Worm (Caenorhabditis elegans) whole organism, young adult: ENCODE data around the gene ZK697.14.

ENCODE experiments used
- B0035.1 ChIP-seq: sonication (generic microtip); optimal IDR thresholded peaks from 2 replicates; lab custom pipeline; 2016; ENCODE audit warnings: missing genetic modification characterization, mild to moderate bottlenecking, missing compliant biosample characterization, missing genotype, missing genetic modification reagents
- C06A6.2 ChIP-seq: fragments of 200-800 bp; sonication (Bioruptor generic); conservative IDR thresholded peaks from 2 replicates; pipeline ENCODE4 v1.3.6; 2022; ENCODE audit warnings: missing genetic modification characterization, missing compliant biosample characterization
- C17E4.6 ChIP-seq: fragments of 200-800 bp; sonication (Bioruptor generic); IDR thresholded peaks from 2 replicates; pipeline ENCODE4 v1.3.6; 2022; ENCODE audit warnings: missing genetic modification reagents, missing genetic modification characterization, missing compliant biosample characterization
- F22D6.2 ChIP-seq: sonication (generic microtip); optimal IDR thresholded peaks from 2 replicates; lab custom pipeline; 2016; ENCODE audit warnings: mild to moderate bottlenecking, missing genetic modification characterization, missing compliant biosample characterization
- F23B12.7 ChIP-seq: sonication (generic microtip); optimal IDR thresholded peaks from 2 replicates; lab custom pipeline; 2017; ENCODE audit warnings: missing genetic modification characterization, mild to moderate bottlenecking, missing compliant biosample characterization, antibody characterized with exemption, moderate library complexity; ENCODE audit not compliant: insufficient read depth
- F33H1.4 ChIP-seq: fragments of 200-800 bp; sonication (Bioruptor generic); IDR thresholded peaks from 2 replicates; pipeline ENCODE4 v1.3.6; 2022; ENCODE audit warnings: missing genetic modification reagents, missing genetic modification characterization, missing compliant biosample characterization
- F55B11.4 ChIP-seq: sonication (generic microtip); optimal IDR thresholded peaks from 2 replicates; lab custom pipeline; 2016; ENCODE audit warnings: missing compliant biosample characterization, missing genetic modification characterization, borderline replicate concordance; ENCODE audit not compliant: insufficient read depth
- F57C9.4 ChIP-seq: sonication (generic microtip); optimal IDR thresholded peaks from 2 replicates; lab custom pipeline; 2017; ENCODE audit warnings: mild to moderate bottlenecking, missing genetic modification characterization, missing compliant biosample characterization
- K12H6.12 ChIP-seq: fragments of 200-800 bp; sonication (Bioruptor generic); optimal IDR thresholded peaks from 2 replicates; lab custom pipeline; 2018; ENCODE audit warnings: mild to moderate bottlenecking, missing genetic modification characterization, missing compliant biosample characterization
- Y53G8AR.9 ChIP-seq: fragments of 200-800 bp; sonication (Bioruptor generic); conservative IDR thresholded peaks from 2 replicates; pipeline ENCODE4 v1.3.6; 2022; ENCODE audit warnings: missing genetic modification reagents, missing genetic modification characterization, missing compliant biosample characterization
- Y67H2A.10 ChIP-seq: fragments of 200-800 bp; sonication (Bioruptor generic); conservative IDR thresholded peaks from 2 replicates; pipeline ENCODE4 v1.3.6; 2022; ENCODE audit warnings: missing genetic modification reagents, missing genetic modification characterization, missing compliant biosample characterization
- Y95B8A.8 ChIP-seq: fragments of 200-800 bp; sonication (Bioruptor generic); IDR thresholded peaks from 2 replicates; pipeline ENCODE4 v1.3.6; 2022; ENCODE audit warnings: missing genetic modification reagents, missing genetic modification characterization, missing compliant biosample characterization
- akir-1 ChIP-seq: fragments of 200-800 bp; sonication (Bioruptor generic); optimal IDR thresholded peaks from 2 replicates; lab custom pipeline; 2018; ENCODE audit warnings: mild to moderate bottlenecking, missing genetic modification characterization, moderate library complexity, missing compliant biosample characterization
- aptf-2 ChIP-seq: fragments of 200-800 bp; sonication (Bioruptor generic); conservative IDR thresholded peaks from 2 replicates; pipeline ENCODE4 v1.3.6; 2022; ENCODE audit warnings: missing genetic modification reagents, missing genetic modification characterization, missing compliant biosample characterization
- athp-1 ChIP-seq: sonication (generic microtip); optimal IDR thresholded peaks from 2 replicates; lab custom pipeline; 2017; ENCODE audit warnings: mild to moderate bottlenecking, missing genetic modification characterization, missing compliant biosample characterization
- attf-5 ChIP-seq: fragments of 200-800 bp; sonication (Bioruptor generic); optimal IDR thresholded peaks from 2 replicates; lab custom pipeline; 2018; ENCODE audit warnings: mild to moderate bottlenecking, missing genetic modification characterization, missing compliant biosample characterization
- attf-6 ChIP-seq: fragments of 200-800 bp; sonication (Bioruptor generic); IDR thresholded peaks from 2 replicates; pipeline ENCODE4 v1.3.6; 2022; ENCODE audit warnings: missing genetic modification reagents, missing genetic modification characterization, missing compliant biosample characterization
- bed-2 ChIP-seq: fragments of 200-800 bp; sonication (Bioruptor generic); IDR thresholded peaks from 2 replicates; pipeline ENCODE4 v1.3.6; 2022; ENCODE audit warnings: missing genetic modification reagents, missing genetic modification characterization, missing compliant biosample characterization
- cebp-2 ChIP-seq: fragments of 200-800 bp; sonication (Bioruptor generic); IDR thresholded peaks from 2 replicates; pipeline ENCODE4 v1.3.6; 2022; ENCODE audit warnings: missing genetic modification characterization, missing compliant biosample characterization
- ceh-100 ChIP-seq: fragments of 200-800 bp; sonication (Bioruptor generic); IDR thresholded peaks from 2 replicates; pipeline ENCODE4 v1.3.6; 2022; ENCODE audit warnings: missing genetic modification reagents, missing genetic modification characterization, missing compliant biosample characterization
- ceh-79 ChIP-seq: sonication (generic microtip); optimal IDR thresholded peaks from 2 replicates; lab custom pipeline; 2017; ENCODE audit warnings: mild to moderate bottlenecking, missing genetic modification characterization, missing compliant biosample characterization
- chd-7 ChIP-seq: sonication (generic microtip); optimal IDR thresholded peaks from 2 replicates; lab custom pipeline; 2016; ENCODE audit warnings: mild to moderate bottlenecking, missing genetic modification characterization, moderate library complexity, missing compliant biosample characterization
- dpff-1 ChIP-seq: sonication (generic microtip); optimal IDR thresholded peaks from 2 replicates; lab custom pipeline; 2017; ENCODE audit warnings: mild to moderate bottlenecking, missing genetic modification characterization, missing compliant biosample characterization
- dpl-1 ChIP-seq: fragments of 150-350 bp; optimal IDR thresholded peaks from 2 replicates; lab custom pipeline; 2014; ENCODE audit warnings: missing biosample characterization, missing genetic modification reagents, missing genetic modification characterization
- efl-1 ChIP-seq: fragments of 150-350 bp; optimal IDR thresholded peaks from 2 replicates; lab custom pipeline; 2014; ENCODE audit warnings: missing biosample characterization, missing genetic modification reagents, missing genetic modification characterization
- ekl-4 ChIP-seq: fragments of 200-800 bp; sonication (Bioruptor generic); IDR thresholded peaks from 2 replicates; pipeline ENCODE4 v1.3.6; 2022; ENCODE audit warnings: missing genetic modification reagents, missing genetic modification characterization, missing compliant biosample characterization
- ets-4 ChIP-seq: fragments of 200-800 bp; sonication (Bioruptor generic); optimal IDR thresholded peaks from 2 replicates; lab custom pipeline; 2018; ENCODE audit warnings: mild to moderate bottlenecking, missing genetic modification characterization, missing compliant biosample characterization
- fkh-3 ChIP-seq: sonication (generic microtip); optimal IDR thresholded peaks from 2 replicates; lab custom pipeline; 2016; ENCODE audit warnings: mild to moderate bottlenecking, missing genetic modification characterization, missing compliant biosample characterization
- hlh-26 ChIP-seq: fragments of 200-800 bp; sonication (Bioruptor generic); conservative IDR thresholded peaks from 2 replicates; pipeline ENCODE4 v1.3.6; 2022; ENCODE audit warnings: missing genetic modification reagents, missing genetic modification characterization, missing compliant biosample characterization
- hmg-1.2 ChIP-seq: fragments of 200-800 bp; sonication (Bioruptor generic); IDR thresholded peaks from 2 replicates; pipeline ENCODE4 v1.3.6; 2022; ENCODE audit warnings: missing genetic modification reagents, missing genetic modification characterization, missing compliant biosample characterization
- hsf-1 ChIP-seq: fragments of 200-800 bp; sonication (Bioruptor generic); IDR thresholded peaks from 2 replicates; pipeline ENCODE4 v1.3.6; 2022; ENCODE audit warnings: missing genetic modification reagents, missing genetic modification characterization, missing compliant biosample characterization
- lin-40 ChIP-seq: sonication (generic microtip); optimal IDR thresholded peaks from 2 replicates; lab custom pipeline; 2016; ENCODE audit warnings: missing genetic modification characterization, mild to moderate bottlenecking, missing compliant biosample characterization, missing genotype, missing genetic modification reagents
- nfya-2 ChIP-seq: fragments of 200-800 bp; sonication (Bioruptor generic); IDR thresholded peaks from 2 replicates; pipeline ENCODE4 v1.3.6; 2022; ENCODE audit warnings: missing genetic modification reagents, missing genetic modification characterization, missing compliant biosample characterization
- nfyb-1 ChIP-seq: fragments of 200-800 bp; sonication (Bioruptor generic); IDR thresholded peaks from 2 replicates; pipeline ENCODE4 v1.3.6; 2022; ENCODE audit warnings: missing genetic modification reagents, missing genetic modification characterization, missing compliant biosample characterization
- nhr-179 ChIP-seq: sonication (generic microtip); optimal IDR thresholded peaks from 2 replicates; lab custom pipeline; 2016; ENCODE audit warnings: mild to moderate bottlenecking, missing genetic modification characterization, missing compliant biosample characterization
- pbrm-1 ChIP-seq: fragments of 200-800 bp; sonication (Bioruptor generic); IDR thresholded peaks from 2 replicates; pipeline ENCODE4 v1.3.6; 2022; ENCODE audit warnings: missing genetic modification reagents, missing genetic modification characterization, missing compliant biosample characterization
- repo-1 ChIP-seq: sonication (generic microtip); optimal IDR thresholded peaks from 2 replicates; lab custom pipeline; 2017; ENCODE audit warnings: mild to moderate bottlenecking, missing genetic modification characterization, missing compliant biosample characterization
- rpc-1 ChIP-seq, 2 experiments: fragments of 150-350 bp in 1 of 2; sonication (generic microtip) in 1 of 2; optimal IDR thresholded peaks; 2 replicates each; lab custom pipeline; 2014 to 2018; ENCODE audit warnings: missing biosample characterization in 1 of 2, missing genetic modification characterization in 1 of 2, missing genetic modification reagents in 1 of 2, missing genotype in 1 of 2
- snpc-3.4 ChIP-seq: sonication (generic microtip); optimal IDR thresholded peaks from 2 replicates; lab custom pipeline; 2017; ENCODE audit warnings: missing genetic modification characterization, mild to moderate bottlenecking, missing compliant biosample characterization, antibody characterized with exemption, moderate library complexity, missing genotype, missing genetic modification reagents
- snpc-4 ChIP-seq, 5 experiments: fragments of 150-350 bp in 1 of 5; sonication (generic microtip) in 4 of 5; optimal IDR thresholded peaks; 2 replicates each; lab custom pipeline; 2014 to 2018; ENCODE audit warnings: missing genetic modification characterization in 5 of 5, missing biosample characterization in 3 of 5, antibody characterized with exemption in 2 of 5, mild to moderate bottlenecking in 2 of 5, missing compliant biosample characterization in 2 of 5, missing genotype in 2 of 5, moderate library complexity in 2 of 5, missing genetic modification reagents in 1 of 5
- somi-1 ChIP-seq: fragments of 200-800 bp; sonication (Bioruptor generic); optimal IDR thresholded peaks from 2 replicates; lab custom pipeline; 2018; ENCODE audit warnings: mild to moderate bottlenecking, missing genetic modification characterization, missing compliant biosample characterization
- sptf-2 ChIP-seq: fragments of 200-800 bp; sonication (Bioruptor generic); optimal IDR thresholded peaks from 2 replicates; lab custom pipeline; 2018; ENCODE audit warnings: mild to moderate bottlenecking, missing genetic modification characterization, missing compliant biosample characterization
- tbp1 ChIP-seq: fragments of 200-800 bp; sonication (Bioruptor generic); optimal IDR thresholded peaks from 2 replicates; lab custom pipeline; 2018; ENCODE audit warnings: mild to moderate bottlenecking, missing genetic modification characterization, missing compliant biosample characterization
- tlf-1 ChIP-seq: fragments of 200-800 bp; sonication (Bioruptor generic); optimal IDR thresholded peaks from 2 replicates; lab custom pipeline; 2018; ENCODE audit warnings: mild to moderate bottlenecking, missing genetic modification characterization, missing compliant biosample characterization
- zfh-2 ChIP-seq: fragments of 200-800 bp; sonication (Bioruptor generic); conservative IDR thresholded peaks from 2 replicates; pipeline ENCODE4 v1.3.6; 2022; ENCODE audit warnings: missing genetic modification reagents, missing genetic modification characterization, missing compliant biosample characterization
- ztf-18 ChIP-seq: sonication (generic microtip); optimal IDR thresholded peaks from 2 replicates; lab custom pipeline; 2016; ENCODE audit warnings: missing genotype, mild to moderate bottlenecking, missing genetic modification characterization, missing compliant biosample characterization

ZK697.14 gene

DNA sequence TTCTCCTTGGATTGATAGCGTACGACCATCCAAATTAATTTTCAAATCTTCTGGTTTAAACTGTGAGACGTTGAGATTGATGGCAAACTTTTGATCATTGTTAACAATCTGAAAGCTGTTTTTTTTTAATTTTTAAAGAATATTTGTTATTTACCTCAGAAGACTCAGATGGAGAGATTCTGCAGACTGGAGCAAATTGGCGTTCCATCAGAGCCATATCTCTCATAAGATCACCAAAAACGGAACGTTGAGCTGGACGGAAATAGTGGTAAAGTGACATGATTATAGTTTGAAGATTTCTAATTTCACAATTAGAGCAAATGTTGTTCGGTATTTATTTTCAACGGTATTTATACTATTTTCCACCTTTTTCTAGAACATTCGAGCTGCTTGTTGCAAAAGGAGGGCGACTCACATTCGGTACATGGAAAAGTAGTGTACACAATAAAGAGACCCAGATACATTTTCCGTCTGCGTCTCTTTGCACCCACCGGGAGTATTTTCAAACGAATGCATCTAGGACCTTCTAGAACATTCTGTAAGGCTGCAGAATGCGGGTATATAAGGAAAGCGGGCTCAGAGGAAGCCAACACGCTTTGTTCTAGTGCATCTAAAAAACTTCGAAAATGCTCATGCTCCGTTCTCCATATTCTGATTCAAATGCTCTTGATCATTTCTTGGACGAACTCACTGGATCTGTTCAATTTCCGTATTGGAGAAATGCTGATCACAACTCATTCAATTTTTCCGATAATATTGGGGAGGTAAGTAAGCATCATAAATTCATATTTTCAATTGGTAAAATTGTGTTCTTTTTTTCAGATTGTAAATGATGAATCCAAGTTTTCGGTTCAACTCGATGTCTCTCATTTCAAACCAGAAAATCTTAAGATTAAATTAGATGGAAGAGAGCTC lies 49.4 kb upstream of the ZK697.14 start, which contains the start of the genes hsp-16.2 and hsp-16.41 (continued):
- no peak for TF ChIP-seq nfya-2 (GFP tag; lab: Robert Waterston, UW)
- TF ChIP-seq attf-6: no peak
- no peak for TF ChIP-seq snpc-3.4 (tag; lab: Kevin White, UChicago)
- 0 out of 2 replicates have a peak, but pooled peaks have one; percentile 22 for TF ChIP-seq zfh-2 (GFP tag; lab: Robert Waterston, UW)
- TF ChIP-seq dpl-1: no peak
- no peak for TF ChIP-seq F33H1.4
- TF ChIP-seq Y95B8A.8 (GFP tag; lab: Robert Waterston, UW): 0 out of 2 replicates have a peak, but pooled peaks have one; percentile 35
- TF ChIP-seq repo-1: no peak
- TF ChIP-seq ets-4: no peak
- peak; percentile 34 for TF ChIP-seq K12H6.12
- no peak for TF ChIP-seq ztf-18
- no peak for TF ChIP-seq pbrm-1 (GFP tag; lab: Robert Waterston, UW)
- TF ChIP-seq rpc-1 (optimal IDR thresholded peaks at IDR 0.05; lab: Kevin White, UChicago): peak; percentile 45
- no peak for TF ChIP-seq rpc-1 (tag; optimal IDR thresholded peaks at IDR 0.05; lab: Kevin White, UChicago)
- TF ChIP-seq C17E4.6 (GFP tag; lab: Robert Waterston, UW): no peak
- TF ChIP-seq akir-1 (GFP tag; lab: Kevin White, UChicago): no peak
- no peak for TF ChIP-seq B0035.1
- TF ChIP-seq hsf-1: peak; percentile 92
- TF ChIP-seq F22D6.2 (tag; lab: Kevin White, UChicago): no peak
- no peak for TF ChIP-seq dpff-1 (tag; lab: Kevin White, UChicago)
- no peak for TF ChIP-seq fkh-3 (tag; lab: Kevin White, UChicago)
- no peak for TF ChIP-seq F23B12.7 (tag; lab: Kevin White, UChicago)
- TF ChIP-seq C06A6.2 (GFP tag; lab: Robert Waterston, UW): no peak
- TF ChIP-seq bed-2 (GFP tag; lab: Robert Waterston, UW): no peak
- TF ChIP-seq F57C9.4: no peak
- no peak for TF ChIP-seq snpc-4 (GFP tag; optimal IDR thresholded peaks at IDR 0.05; lab: Kevin White, UChicago)
- no peak for TF ChIP-seq snpc-4 (tag; optimal IDR thresholded peaks at IDR 0.05; lab: Kevin White, UChicago)
- no peak for TF ChIP-seq hlh-26 (GFP tag; lab: Robert Waterston, UW)
- TF ChIP-seq tlf-1 (GFP tag; lab: Kevin White, UChicago): no peak
- peak; percentile 94 for TF ChIP-seq hmg-1.2 (GFP tag; lab: Robert Waterston, UW)
- no peak for TF ChIP-seq aptf-2 (GFP tag; lab: Robert Waterston, UW)
- no peak for TF ChIP-seq Y53G8AR.9
- TF ChIP-seq ceh-100 (GFP tag; lab: Robert Waterston, UW): no peak
- peak; percentile 48 for TF ChIP-seq tbp1 (GFP tag; lab: Kevin White, UChicago)
- TF ChIP-seq ekl-4 (GFP tag; lab: Robert Waterston, UW): no peak
- no peak for TF ChIP-seq cebp-2 (GFP tag; lab: Robert Waterston, UW)
- no peak for TF ChIP-seq attf-5 (GFP tag; lab: Kevin White, UChicago)
- TF ChIP-seq chd-7 (tag; lab: Kevin White, UChicago): peak; percentile 38
- no peak for TF ChIP-seq nhr-179 (tag; lab: Kevin White, UChicago)
- TF ChIP-seq nfyb-1 (GFP tag; lab: Robert Waterston, UW): peak; percentile 72; the same call in 1 of the 2 replicates
- TF ChIP-seq ceh-79 (tag; lab: Kevin White, UChicago): no peak
- no peak for TF ChIP-seq somi-1
- TF ChIP-seq lin-40: peak; percentile 24
- no peak for TF ChIP-seq Y67H2A.10 (GFP tag; lab: Robert Waterston, UW)
- TF ChIP-seq efl-1 (GFP tag; lab: Kevin White, UChicago): no peak
- no peak for TF ChIP-seq athp-1
- TF ChIP-seq F55B11.4 (tag; lab: Kevin White, UChicago): no peak
- no peak for TF ChIP-seq sptf-2
